Fruit fly (Drosophila melanogaster) whole organism, embryonic: ENCODE data around the gene POLDIP2.

ENCODE experiments used
- Adf1 ChIP-seq: fragments of 200-800 bp; sonication (Bioruptor generic); IDR thresholded peaks from 2 replicates; pipeline ENCODE4 v1.3.6; 2022; ENCODE audit warnings: missing biosample characterization, missing genetic modification characterization
- Antp ChIP-seq: fragments of 200-800 bp; sonication (Bioruptor generic); optimal IDR thresholded peaks from 3 replicates; lab custom pipeline; 2016; ENCODE audit warnings: missing biosample characterization, missing genetic modification characterization
- CG10209 ChIP-seq: fragments of 200-800 bp; sonication (Bioruptor generic); optimal IDR thresholded peaks from 3 replicates; lab custom pipeline; 2017; ENCODE audit warnings: missing biosample characterization, mild to moderate bottlenecking, missing genetic modification characterization, missing genetic modification reagents
- CG12942 ChIP-seq: fragments of 200-800 bp; sonication (Bioruptor generic); optimal IDR thresholded peaks from 3 replicates; lab custom pipeline; 2016; ENCODE audit warnings: missing biosample characterization, missing genetic modification characterization
- CG13424 ChIP-seq: fragments of 200-800 bp; sonication (Bioruptor generic); optimal IDR thresholded peaks from 2 replicates; lab custom pipeline; 2019; ENCODE audit warnings: missing biosample characterization, mild to moderate bottlenecking, missing genetic modification characterization, moderate library complexity
- CG13624 ChIP-seq: fragments of 200-800 bp; sonication (Bioruptor generic); optimal IDR thresholded peaks from 2 replicates; lab custom pipeline; 2016; ENCODE audit warnings: missing biosample characterization, missing genetic modification characterization
- CG13894 ChIP-seq: fragments of 200-800 bp; sonication (Bioruptor generic); optimal IDR thresholded peaks from 3 replicates; lab custom pipeline; 2018; ENCODE audit warnings: missing biosample characterization, mild to moderate bottlenecking, missing genetic modification characterization, moderate library complexity
- CG14710 ChIP-seq: fragments of 200-800 bp; sonication (Bioruptor generic); optimal IDR thresholded peaks from 3 replicates; lab custom pipeline; 2019; ENCODE audit warnings: missing biosample characterization, mild to moderate bottlenecking, missing genetic modification characterization, moderate library complexity
- CG15479 ChIP-seq: fragments of 200-800 bp; sonication (Bioruptor generic); optimal IDR thresholded peaks from 3 replicates; lab custom pipeline; 2019; ENCODE audit warnings: missing biosample characterization, mild to moderate bottlenecking, missing genetic modification characterization, moderate library complexity
- CG15514 ChIP-seq: fragments of 200-800 bp; sonication (Bioruptor generic); optimal IDR thresholded peaks from 3 replicates; lab custom pipeline; 2017; ENCODE audit warnings: missing biosample characterization, missing genetic modification characterization, mild to moderate bottlenecking, moderate library complexity, missing genetic modification reagents
- CG1602 ChIP-seq: fragments of 200-800 bp; sonication (Bioruptor generic); optimal IDR thresholded peaks from 3 replicates; lab custom pipeline; 2016; ENCODE audit warnings: missing biosample characterization, missing genetic modification characterization
- CG16815 ChIP-seq: fragments of 200-800 bp; sonication (Bioruptor generic); optimal IDR thresholded peaks from 3 replicates; lab custom pipeline; 2017; ENCODE audit warnings: missing biosample characterization, mild to moderate bottlenecking, missing genetic modification characterization
- CG17359 ChIP-seq: fragments of 200-800 bp; sonication (Bioruptor generic); optimal IDR thresholded peaks from 3 replicates; lab custom pipeline; 2018; ENCODE audit warnings: missing biosample characterization, mild to moderate bottlenecking, missing genetic modification characterization, moderate library complexity
- CG17361 ChIP-seq: fragments of 200-800 bp; sonication (Bioruptor generic); IDR thresholded peaks from 3 replicates; pipeline ENCODE4 v1.3.6; 2022; ENCODE audit warnings: missing biosample characterization, missing genetic modification characterization
- CG2120 ChIP-seq: fragments of 200-800 bp; sonication (Bioruptor generic); optimal IDR thresholded peaks from 3 replicates; lab custom pipeline; 2016; ENCODE audit warnings: missing biosample characterization, missing genetic modification characterization
- CG31365 ChIP-seq: fragments of 200-800 bp; sonication (Bioruptor generic); optimal IDR thresholded peaks from 2 replicates; lab custom pipeline; 2018; ENCODE audit warnings: missing biosample characterization, mild to moderate bottlenecking, missing genetic modification characterization
- CG3407 ChIP-seq: fragments of 200-800 bp; sonication (Bioruptor generic); optimal IDR thresholded peaks from 2 replicates; lab custom pipeline; 2018; ENCODE audit warnings: missing biosample characterization, mild to moderate bottlenecking, missing genetic modification characterization
- CG4617 ChIP-seq: fragments of 200-800 bp; sonication (Bioruptor generic); optimal IDR thresholded peaks from 3 replicates; lab custom pipeline; 2016; ENCODE audit warnings: missing biosample characterization, missing genetic modification characterization, borderline replicate concordance
- CG5180 ChIP-seq: fragments of 200-800 bp; sonication (Bioruptor generic); optimal IDR thresholded peaks from 3 replicates; lab custom pipeline; 2017; ENCODE audit warnings: missing biosample characterization, missing genetic modification characterization, mild to moderate bottlenecking, moderate library complexity, missing genetic modification reagents
- CG6175 ChIP-seq: fragments of 200-800 bp; sonication (Bioruptor generic); IDR thresholded peaks from 3 replicates; pipeline ENCODE4 v1.3.6; 2022; ENCODE audit warnings: missing biosample characterization, missing genetic modification characterization
- CG8359 ChIP-seq: fragments of 200-800 bp; sonication (Bioruptor generic); optimal IDR thresholded peaks from 2 replicates; lab custom pipeline; 2017; ENCODE audit warnings: missing biosample characterization, mild to moderate bottlenecking, missing genetic modification characterization, borderline replicate concordance
- D19A ChIP-seq: fragments of 200-800 bp; optimal IDR thresholded peaks from 3 replicates; lab custom pipeline; 2019; ENCODE audit warnings: missing biosample characterization, mild to moderate bottlenecking, missing genetic modification characterization, moderate library complexity
- Dip2 ChIP-seq: fragments of 200-800 bp; sonication (Bioruptor generic); IDR thresholded peaks from 2 replicates; pipeline ENCODE4 v1.3.6; 2022; ENCODE audit warnings: missing biosample characterization, missing genetic modification characterization
- Dll ChIP-seq: fragments of 200-800 bp; sonication (Bioruptor generic); IDR thresholded peaks from 4 replicates; pipeline ENCODE4 v1.3.6; 2022; ENCODE audit warnings: missing biosample characterization, missing genetic modification characterization; ENCODE audit not compliant: partially characterized antibody
- Dp ChIP-seq: fragments of 200-800 bp; sonication (Bioruptor generic); optimal IDR thresholded peaks from 2 replicates; lab custom pipeline; 2018; ENCODE audit warnings: missing biosample characterization, mild to moderate bottlenecking, missing genetic modification characterization, moderate library complexity
- MBD-R2 ChIP-seq: fragments of 200-800 bp; sonication (Bioruptor generic); IDR thresholded peaks from 2 replicates; pipeline ENCODE4 v1.3.6; 2022; ENCODE audit warnings: missing biosample characterization, missing genetic modification characterization
- MESR4 ChIP-seq: fragments of 200-800 bp; sonication (Bioruptor generic); optimal IDR thresholded peaks from 2 replicates; lab custom pipeline; 2018; ENCODE audit warnings: missing biosample characterization, mild to moderate bottlenecking, missing genetic modification characterization, moderate library complexity
- NfI ChIP-seq: fragments of 200-800 bp; sonication (Bioruptor generic); optimal IDR thresholded peaks from 3 replicates; lab custom pipeline; 2018; ENCODE audit warnings: missing biosample characterization, mild to moderate bottlenecking, missing genetic modification characterization, moderate library complexity
- Pdp1 ChIP-seq, 2 experiments: fragments of 200-800 bp; sonication (Bioruptor generic); optimal IDR thresholded peaks; 3 replicates each; lab custom pipeline; 2016; ENCODE audit warnings: missing biosample characterization in 2 of 2, missing genetic modification characterization in 2 of 2, mild to moderate bottlenecking in 1 of 2, moderate library complexity in 1 of 2
- Poxn ChIP-seq: fragments of 200-800 bp; sonication (Bioruptor generic); IDR thresholded peaks from 2 replicates; pipeline ENCODE4 v1.3.6; 2022; ENCODE audit warnings: missing biosample characterization, missing genetic modification characterization
- Rfx ChIP-seq: fragments of 200-800 bp; sonication (Bioruptor generic); IDR thresholded peaks from 2 replicates; pipeline ENCODE4 v1.3.6; 2022; ENCODE audit warnings: missing biosample characterization, missing genetic modification characterization
- ato ChIP-seq: fragments of 200-800 bp; sonication (Bioruptor generic); IDR thresholded peaks from 2 replicates; pipeline ENCODE4 v1.3.6; 2022; ENCODE audit warnings: missing biosample characterization, missing genetic modification characterization; ENCODE audit not compliant: partially characterized antibody
- bab2 ChIP-seq: fragments of 200-800 bp; sonication (Bioruptor generic); optimal IDR thresholded peaks from 2 replicates; lab custom pipeline; 2016; ENCODE audit warnings: missing biosample characterization, missing genetic modification characterization
- bigmax ChIP-seq: fragments of 200-800 bp; sonication (Bioruptor generic); optimal IDR thresholded peaks from 2 replicates; lab custom pipeline; 2018; ENCODE audit warnings: missing biosample characterization, mild to moderate bottlenecking, missing genetic modification characterization
- chinmo ChIP-seq: fragments of 200-800 bp; sonication (Bioruptor generic); IDR thresholded peaks from 4 replicates; pipeline ENCODE4 v1.3.6; 2022; ENCODE audit warnings: missing biosample characterization, missing genetic modification characterization; ENCODE audit not compliant: partially characterized antibody
- ci ChIP-seq: fragments of 200-800 bp; sonication (Bioruptor generic); IDR thresholded peaks from 3 replicates; pipeline ENCODE4 v1.3.6; 2022; ENCODE audit warnings: missing biosample characterization, missing genetic modification characterization
- ewg ChIP-seq: fragments of 200-800 bp; sonication (Bioruptor generic); optimal IDR thresholded peaks from 3 replicates; lab custom pipeline; 2017; ENCODE audit warnings: mild to moderate bottlenecking, missing biosample characterization, missing genetic modification reagents, missing genetic modification characterization
- fd3F ChIP-seq: fragments of 200-800 bp; sonication (Bioruptor generic); optimal IDR thresholded peaks from 2 replicates; lab custom pipeline; 2018; ENCODE audit warnings: missing biosample characterization, mild to moderate bottlenecking, missing genetic modification characterization, moderate library complexity
- ftz-f1 ChIP-seq: fragments of 200-800 bp; sonication (Bioruptor generic); optimal IDR thresholded peaks from 2 replicates; lab custom pipeline; 2016; ENCODE audit warnings: missing biosample characterization, missing genetic modification characterization
- otp ChIP-seq: fragments of 200-800 bp; sonication (Bioruptor generic); IDR thresholded peaks from 3 replicates; pipeline ENCODE4, ENCODE4 v1.3.6; 2022; ENCODE audit warnings: missing biosample characterization, missing genetic modification characterization
- pros ChIP-seq: fragments of 200-800 bp; sonication (Bioruptor generic); optimal IDR thresholded peaks from 3 replicates; lab custom pipeline; 2019; ENCODE audit warnings: missing biosample characterization, mild to moderate bottlenecking, missing genetic modification characterization, moderate library complexity
- pzg ChIP-seq: fragments of 200-800 bp; sonication (Bioruptor generic); optimal IDR thresholded peaks from 3 replicates; lab custom pipeline; 2018; ENCODE audit warnings: missing biosample characterization, mild to moderate bottlenecking, missing genetic modification characterization, moderate library complexity
- row ChIP-seq: fragments of 200-800 bp; sonication (Bioruptor generic); IDR thresholded peaks from 3 replicates; pipeline ENCODE4 v1.3.6; 2022; ENCODE audit warnings: missing biosample characterization, missing genetic modification characterization
- sens ChIP-seq: fragments of 200-800 bp; sonication (Bioruptor generic); peaks from one replicate; lab custom pipeline; 2016; ENCODE audit warnings: missing biosample characterization, missing genetic modification characterization
- sr ChIP-seq: fragments of 200-800 bp; sonication (Bioruptor generic); IDR thresholded peaks from 3 replicates; pipeline ENCODE4 v1.3.6; 2022; ENCODE audit warnings: missing biosample characterization, missing genetic modification characterization
- stc ChIP-seq: fragments of 200-800 bp; sonication (Bioruptor generic); IDR thresholded peaks from 2 replicates; pipeline ENCODE4 v1.3.6; 2022; ENCODE audit warnings: missing biosample characterization, missing genetic modification characterization
- tna ChIP-seq: fragments of 200-800 bp; sonication (Bioruptor generic); IDR thresholded peaks from 2 replicates; pipeline ENCODE4 v1.3.6; 2022; ENCODE audit warnings: missing biosample characterization, missing genetic modification characterization; ENCODE audit not compliant: partially characterized antibody
- usp ChIP-seq: fragments of >200 bp; optimal IDR thresholded peaks from 2 replicates; lab custom pipeline; 2017; ENCODE audit warnings: missing biosample characterization, missing genetic modification characterization
- vfl ChIP-seq: fragments of 200-800 bp; sonication (Bioruptor generic); optimal IDR thresholded peaks from 2 replicates; lab custom pipeline; 2016; ENCODE audit warnings: missing biosample characterization, missing genetic modification characterization
- zf30C ChIP-seq: fragments of 200-800 bp; sonication (Bioruptor generic); optimal IDR thresholded peaks from 3 replicates; lab custom pipeline; 2018; ENCODE audit warnings: missing biosample characterization, mild to moderate bottlenecking, missing genetic modification characterization

Gene POLDIP2

dm6 chr3R:5467619-5468018 lies at the start of gene POLDIP2:
POLDIP2 (plus strand) TSS chr3R:5467778.
- no peak for TF ChIP-seq CG8359 (GFP tag; lab: Kevin White, UChicago)
- no peak for TF ChIP-seq stc (GFP tag; lab: Robert Waterston, UW)
- peak; percentile 9 for TF ChIP-seq ftz-f1
- TF ChIP-seq CG17361 (GFP tag; lab: Robert Waterston, UW): 0 out of 3 replicates have a peak, but pooled peaks have one; percentile 1
- TF ChIP-seq CG6175 (GFP tag; lab: Robert Waterston, UW): no peak
- peak; percentile 24 for TF ChIP-seq CG2120 (GFP tag; lab: Kevin White, UChicago)
- peak; percentile 5 for TF ChIP-seq CG17359 (tag; lab: Kevin White, UChicago)
- no peak for TF ChIP-seq CG12942 (GFP tag; lab: Kevin White, UChicago)
- TF ChIP-seq CG13624 (GFP tag; lab: Kevin White, UChicago): no peak
- peak; percentile 32 for TF ChIP-seq D19A (tag; lab: Kevin White, UChicago)
- peak; percentile 80 for TF ChIP-seq MESR4 (GFP tag; lab: Kevin White, UChicago)
- peak in 1 of 2 experiments; percentile 83 for TF ChIP-seq Pdp1 (GFP tag; optimal IDR thresholded peaks at IDR 0.05; lab: Kevin White, UChicago)
- TF ChIP-seq sr (GFP tag; lab: Robert Waterston, UW): no peak
- peak; percentile 42 for TF ChIP-seq CG4617 (GFP tag; lab: Kevin White, UChicago)
- TF ChIP-seq usp (GFP tag; lab: Kevin White, UChicago): no peak
- TF ChIP-seq CG3407 (GFP tag; lab: Kevin White, UChicago): no peak
- no peak for TF ChIP-seq bigmax (GFP tag; lab: Kevin White, UChicago)
- no peak for TF ChIP-seq Poxn (GFP tag; lab: Robert Waterston, UW)
- TF ChIP-seq Dll (GFP tag; lab: Robert Waterston, UW): 0 out of 4 replicates have a peak, but pooled peaks have one; percentile 13
- peak; percentile 5; the same call in 1 of the 3 replicates for TF ChIP-seq row (GFP tag; lab: Robert Waterston, UW)
- TF ChIP-seq Antp (GFP tag; lab: Kevin White, UChicago): no peak
- TF ChIP-seq MBD-R2 (GFP tag; lab: Robert Waterston, UW): peak; percentile 56
- TF ChIP-seq CG31365 (tag; lab: Kevin White, UChicago): no peak
- TF ChIP-seq Rfx: 0 out of 2 replicates have a peak, but pooled peaks have one; percentile 26
- peak; percentile 41 for TF ChIP-seq sens (GFP tag; lab: Kevin White, UChicago)
- TF ChIP-seq fd3F (GFP tag; lab: Kevin White, UChicago): no peak
- no peak for TF ChIP-seq Dip2
- no peak for TF ChIP-seq otp (GFP tag; lab: Robert Waterston, UW)
- peak; percentile 33 for TF ChIP-seq ewg (GFP tag; lab: Kevin White, UChicago)
- no peak for TF ChIP-seq CG15479
- peak; percentile 34 for TF ChIP-seq pzg (GFP tag; lab: Kevin White, UChicago)
- peak; percentile 91 for TF ChIP-seq CG10209 (GFP tag; lab: Kevin White, UChicago)
- TF ChIP-seq zf30C (GFP tag; lab: Kevin White, UChicago): peak; percentile 98
- no peak for TF ChIP-seq Adf1 (GFP tag; lab: Robert Waterston, UW)
- TF ChIP-seq CG16815: no peak
- no peak for TF ChIP-seq vfl
- peak; percentile 21; the same call in 1 of the 2 replicates for TF ChIP-seq ato (GFP tag; lab: Robert Waterston, UW)
- 0 out of 3 replicates have a peak, but pooled peaks have one; percentile 36 for TF ChIP-seq ci
- TF ChIP-seq NfI (GFP tag; lab: Kevin White, UChicago): peak; percentile 16
- no peak for TF ChIP-seq bab2
- TF ChIP-seq tna (GFP tag; lab: Robert Waterston, UW): no peak
- no peak for TF ChIP-seq chinmo
- TF ChIP-seq CG15514 (GFP tag; lab: Kevin White, UChicago): peak; percentile 42
- no peak for TF ChIP-seq CG13424 (tag; lab: Kevin White, UChicago)
- peak; percentile 10 for TF ChIP-seq CG13894 (tag; lab: Kevin White, UChicago)
- TF ChIP-seq CG5180 (GFP tag; lab: Kevin White, UChicago): no peak
- no peak for TF ChIP-seq CG14710 (tag; lab: Kevin White, UChicago)
- no peak for TF ChIP-seq CG1602
- peak; percentile 33 for TF ChIP-seq Dp (GFP tag; lab: Kevin White, UChicago)
- TF ChIP-seq pros (GFP tag; lab: Kevin White, UChicago): no peak
